Worm (Caenorhabditis elegans) whole organism, young adult: ENCODE measurements around the gene kcc-2.

Experiments
- K11D2.4 ChIP-seq: fragments of 200-800 bp; sonication (Bioruptor generic); IDR thresholded peaks from 2 replicates; pipeline ENCODE4 v1.3.6; 2022; ENCODE audit warnings: missing genetic modification reagents, missing genetic modification characterization, missing compliant biosample characterization
- ceh-40 ChIP-seq: fragments of 200-800 bp; sonication (Bioruptor generic); IDR thresholded peaks from 2 replicates; pipeline ENCODE4 v1.3.6; 2022; ENCODE audit warnings: missing genetic modification characterization, missing compliant biosample characterization
- efl-1 ChIP-seq: fragments of 150-350 bp; optimal IDR thresholded peaks from 2 replicates; lab custom pipeline; 2014; ENCODE audit warnings: missing biosample characterization, missing genetic modification reagents, missing genetic modification characterization
- fkh-3 ChIP-seq: sonication (generic microtip); optimal IDR thresholded peaks from 2 replicates; lab custom pipeline; 2016; ENCODE audit warnings: mild to moderate bottlenecking, missing genetic modification characterization, missing compliant biosample characterization
- hrde-1 ChIP-seq: sonication (generic microtip); optimal IDR thresholded peaks from 2 replicates; lab custom pipeline; 2016; ENCODE audit warnings: missing genetic modification characterization, mild to moderate bottlenecking, missing compliant biosample characterization, moderate library complexity, missing genotype, missing genetic modification reagents, borderline replicate concordance
- tbx-9 ChIP-seq: sonication (generic microtip); optimal IDR thresholded peaks from 2 replicates; lab custom pipeline; 2016; ENCODE audit warnings: borderline replicate concordance, missing genetic modification characterization, inconsistent platforms, missing compliant biosample characterization

DNA sequence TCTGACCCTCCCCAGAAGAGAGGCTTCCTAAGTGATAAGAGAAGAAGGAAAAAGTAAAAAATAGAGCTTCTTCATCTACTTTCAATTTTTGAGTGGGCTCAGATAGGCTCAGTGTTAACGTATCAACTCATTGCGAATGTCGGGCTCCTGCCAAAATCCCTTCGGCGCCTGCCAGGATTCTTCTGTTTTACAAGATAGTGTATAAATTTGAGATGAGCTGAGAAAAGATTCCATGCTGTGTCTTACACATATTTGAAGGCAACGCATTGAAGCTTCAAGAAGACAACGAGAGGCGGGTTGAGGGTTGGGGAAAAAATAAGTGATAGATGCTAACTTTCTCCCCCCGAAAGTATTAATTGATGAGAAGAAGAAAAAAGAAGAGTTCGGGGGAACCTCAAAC is 8.4 kb upstream of the kcc-2 start:
- TF ChIP-seq hrde-1 (tag; lab: Kevin White, UChicago), result no peak
- TF ChIP-seq efl-1 (GFP tag; lab: Kevin White, UChicago), result no peak
- TF ChIP-seq tbx-9, result no peak
- no peak for TF ChIP-seq K11D2.4 (GFP tag; lab: Robert Waterston, UW)
- no peak for TF ChIP-seq fkh-3 (tag; lab: Kevin White, UChicago)
- TF ChIP-seq ceh-40 (GFP tag; lab: Robert Waterston, UW), result no peak
